Worm (Caenorhabditis elegans) whole organism, L2 larva: Measurements from ENCODE around the gene F35A5.1.

Experiments
- R02D3.7 ChIP-seq: fragments of 150-350 bp; optimal IDR thresholded peaks from 2 replicates; lab custom pipeline; 2014; ENCODE audit warnings: missing biosample characterization, missing genetic modification characterization
- aly-2 ChIP-seq: fragments of 150-350 bp; optimal IDR thresholded peaks from 2 replicates; lab custom pipeline; 2014; ENCODE audit warnings: missing biosample characterization, missing genetic modification characterization
- dmd-4 ChIP-seq: sonication (generic microtip); optimal IDR thresholded peaks from 2 replicates; lab custom pipeline; 2017; ENCODE audit warnings: missing biosample characterization, missing genetic modification characterization
- egl-27 ChIP-seq: sonication (generic microtip); optimal IDR thresholded peaks from 3 replicates; lab custom pipeline; 2017; ENCODE audit warnings: missing biosample characterization, missing genetic modification reagents, missing genetic modification characterization
- elt-3 ChIP-seq: sonication (generic microtip); optimal IDR thresholded peaks from 2 replicates; lab custom pipeline; 2017; ENCODE audit warnings: missing biosample characterization, missing genetic modification characterization
- fos-1 ChIP-seq: fragments of 150-350 bp; optimal IDR thresholded peaks from 2 replicates; lab custom pipeline; 2014; ENCODE audit warnings: missing biosample characterization, missing genetic modification characterization
- lin-13 ChIP-seq: fragments of 150-350 bp; optimal IDR thresholded peaks from 2 replicates; lab custom pipeline; 2014; ENCODE audit warnings: missing biosample characterization, missing genetic modification reagents, missing genetic modification characterization
- lsy-2 ChIP-seq, 2 experiments: fragments of 150-350 bp in 1 of 2; sonication (generic microtip) in 1 of 2; optimal IDR thresholded peaks; 2 replicates each; lab custom pipeline; 2014 to 2017; ENCODE audit warnings: missing biosample characterization in 2 of 2, missing genetic modification characterization in 2 of 2
- mbf-1 ChIP-seq: sonication (generic microtip); optimal IDR thresholded peaks from 2 replicates; lab custom pipeline; 2017; ENCODE audit warnings: missing biosample characterization, missing genetic modification characterization
- sma-9 ChIP-seq, 2 experiments: fragments of 150-350 bp in 1 of 2; sonication (generic microtip) in 1 of 2; optimal IDR thresholded peaks; 2 replicates each; lab custom pipeline; 2014 to 2016; ENCODE audit warnings: missing genetic modification characterization in 2 of 2, mild to moderate bottlenecking in 1 of 2, missing biosample characterization in 1 of 2, missing compliant biosample characterization in 1 of 2, missing genetic modification reagents in 1 of 2, moderate library complexity in 1 of 2
- unc-55 ChIP-seq: fragments of 150-350 bp; sonication (generic microtip); optimal IDR thresholded peaks from 3 replicates; lab custom pipeline; 2014; ENCODE audit warnings: missing biosample characterization, missing genetic modification reagents, missing genetic modification characterization
- unc-62 ChIP-seq: fragments of 150-350 bp; optimal IDR thresholded peaks from 2 replicates; lab custom pipeline; 2014; ENCODE audit warnings: missing biosample characterization, missing genetic modification reagents, missing genetic modification characterization
- ztf-11 ChIP-seq: sonication (generic microtip); optimal IDR thresholded peaks from 2 replicates; lab custom pipeline; 2017; ENCODE audit warnings: missing biosample characterization, missing genetic modification characterization

ce11 chrX:3803314-3803713 lies 4.0 kb upstream of the F35A5.1 start, which contains the start of gene F35A5.8:
- TF ChIP-seq fos-1 (tag; lab: Kevin White, UChicago) (peak; percentile 79), lin-13 (GFP tag; lab: Kevin White, UChicago) (peak; percentile 77), ztf-11 (tag; lab: Kevin White, UChicago) (no peak), unc-55 (GFP tag; lab: Kevin White, UChicago) (peak; percentile 75), R02D3.7 (no peak), mbf-1 (no peak), sma-9 (GFP tag; optimal IDR thresholded peaks at IDR 0.05; lab: Kevin White, UChicago) (peak; percentile 91), sma-9 (tag; optimal IDR thresholded peaks at IDR 0.05; lab: Kevin White, UChicago) (no peak), dmd-4 (tag; lab: Kevin White, UChicago) (no peak), elt-3 (tag; lab: Kevin White, UChicago) (no peak), egl-27 (tag; lab: Kevin White, UChicago) (peak; percentile 64), lsy-2 (tag; optimal IDR thresholded peaks at IDR 0.05; lab: Kevin White, UChicago) (peak; percentile 74 to 86), aly-2 (tag; lab: Kevin White, UChicago) (no peak), unc-62 (GFP tag; lab: Kevin White, UChicago) (no peak)
